Worm (Caenorhabditis elegans) whole organism, L3 larva: ENCODE results near the gene fce-2.

Experiments used
- daf-12 ChIP-seq: fragments of 150-350 bp; optimal IDR thresholded peaks from 2 replicates; lab custom pipeline; 2014; ENCODE audit warnings: missing biosample characterization, missing genetic modification reagents, missing genetic modification characterization
- fos-1 ChIP-seq: fragments of 150-350 bp; optimal IDR thresholded peaks from 2 replicates; lab custom pipeline; 2014; ENCODE audit warnings: missing biosample characterization, missing genetic modification characterization
- lin-39 ChIP-seq: fragments of 150-350 bp; optimal IDR thresholded peaks from 2 replicates; lab custom pipeline; 2018; ENCODE audit warnings: missing biosample characterization, missing genetic modification reagents, missing genetic modification characterization
- lsy-12 ChIP-seq: sonication (generic microtip); optimal IDR thresholded peaks from 2 replicates; lab custom pipeline; 2016; ENCODE audit warnings: mild to moderate bottlenecking, missing genetic modification characterization, missing compliant biosample characterization
- nhr-11 ChIP-seq: fragments of 150-350 bp; optimal IDR thresholded peaks from 2 replicates; lab custom pipeline; 2014; ENCODE audit warnings: missing biosample characterization, missing genetic modification characterization
- nhr-67 ChIP-seq: fragments of 150-350 bp; optimal IDR thresholded peaks from 2 replicates; lab custom pipeline; 2014; ENCODE audit warnings: missing biosample characterization, missing genetic modification characterization
- pqm-1 ChIP-seq: fragments of 150-350 bp; optimal IDR thresholded peaks from 2 replicates; lab custom pipeline; 2017; ENCODE audit warnings: missing biosample characterization, missing genetic modification characterization, inconsistent platforms
- unc-62 ChIP-seq: fragments of 150-350 bp; sonication (generic microtip); optimal IDR thresholded peaks from 4 replicates; lab custom pipeline; 2014; ENCODE audit warnings: missing biosample characterization, missing genetic modification reagents, missing genetic modification characterization
- ztf-11 ChIP-seq: fragments of 150-350 bp; optimal IDR thresholded peaks from 2 replicates; lab custom pipeline; 2014; ENCODE audit warnings: missing biosample characterization, missing genetic modification characterization

- TF ChIP-seq nhr-11 (tag; lab: Kevin White, UChicago) = no peak
- TF ChIP-seq daf-12 (tag; lab: Kevin White, UChicago) = no peak
- TF ChIP-seq ztf-11 (tag; lab: Kevin White, UChicago) = no peak
- TF ChIP-seq pqm-1 (tag; lab: Kevin White, UChicago) = no peak
- TF ChIP-seq unc-62 (GFP tag; lab: Kevin White, UChicago) = no peak
- no peak for TF ChIP-seq fos-1 (tag; lab: Kevin White, UChicago)
- no peak for TF ChIP-seq lin-39 (tag; lab: Kevin White, UChicago)
- no peak for TF ChIP-seq lsy-12 (tag; lab: Kevin White, UChicago)
- no peak for TF ChIP-seq nhr-67 (tag; lab: Kevin White, UChicago)
These were observed 45.3 kb downstream of the fce-2 start, which contains the start of gene B0250.8 for ce11 chrV:20470385-20470784.
